Worm (Caenorhabditis elegans) whole organism, late embryonic: ENCODE data around the gene F23F12.13.

ENCODE experiments used
- C08G9.2 ChIP-seq: sonication (generic microtip); optimal IDR thresholded peaks from 2 replicates; lab custom pipeline; 2016; ENCODE audit warnings: mild to moderate bottlenecking, missing genetic modification characterization, moderate library complexity, missing compliant biosample characterization
- C38D4.7 ChIP-seq: fragments of 200-800 bp; sonication (Bioruptor generic); optimal IDR thresholded peaks from 2 replicates; lab custom pipeline; 2018; ENCODE audit warnings: mild to moderate bottlenecking, missing genetic modification characterization, moderate library complexity, missing compliant biosample characterization
- F13H6.1 ChIP-seq: sonication (generic microtip); optimal IDR thresholded peaks from 2 replicates; lab custom pipeline; 2016; ENCODE audit warnings: missing genetic modification characterization, missing compliant biosample characterization
- K02D7.2 ChIP-seq: sonication (generic microtip); optimal IDR thresholded peaks from 2 replicates; lab custom pipeline; 2017; ENCODE audit warnings: mild to moderate bottlenecking, missing genetic modification characterization, missing compliant biosample characterization
- K09A11.1 ChIP-seq: sonication (generic microtip); optimal IDR thresholded peaks from 2 replicates; lab custom pipeline; 2017; ENCODE audit warnings: antibody characterized with exemption, mild to moderate bottlenecking, missing genetic modification characterization, missing compliant biosample characterization; ENCODE audit not compliant: insufficient read depth
- Y22D7AL.16 ChIP-seq: sonication (generic microtip); optimal IDR thresholded peaks from 2 replicates; lab custom pipeline; 2016; ENCODE audit warnings: missing genetic modification characterization, missing compliant biosample characterization
- ama-1 ChIP-seq: fragments of 150-350 bp; optimal IDR thresholded peaks from 2 replicates; lab custom pipeline; 2014
- ceh-18 ChIP-seq: sonication (generic microtip); optimal IDR thresholded peaks from 2 replicates; lab custom pipeline; 2016; ENCODE audit warnings: missing genetic modification characterization, missing compliant biosample characterization
- ceh-2 ChIP-seq: sonication (generic microtip); optimal IDR thresholded peaks from 2 replicates; lab custom pipeline; 2016; ENCODE audit warnings: missing genotype, missing genetic modification characterization, missing compliant biosample characterization
- ceh-22 ChIP-seq: sonication (generic microtip); optimal IDR thresholded peaks from 2 replicates; lab custom pipeline; 2017; ENCODE audit warnings: missing biosample characterization, missing genetic modification characterization
- ceh-30 ChIP-seq: fragments of 150-350 bp; optimal IDR thresholded peaks from 2 replicates; lab custom pipeline; 2014; ENCODE audit warnings: missing biosample characterization, missing genetic modification characterization
- ceh-31 ChIP-seq: sonication (generic microtip); optimal IDR thresholded peaks from 2 replicates; lab custom pipeline; 2016; ENCODE audit warnings: missing genetic modification characterization, missing compliant biosample characterization
- ceh-34 ChIP-seq: sonication (generic microtip); optimal IDR thresholded peaks from 2 replicates; lab custom pipeline; 2016; ENCODE audit warnings: mild to moderate bottlenecking, missing genetic modification characterization, missing compliant biosample characterization
- ceh-45 ChIP-seq: fragments of 200-800 bp; sonication (Bioruptor generic); IDR thresholded peaks from 2 replicates; pipeline ENCODE4 v1.3.6; 2022; ENCODE audit warnings: missing genetic modification reagents, missing genetic modification characterization, missing compliant biosample characterization
- ceh-48 ChIP-seq: sonication (generic microtip); optimal IDR thresholded peaks from 2 replicates; lab custom pipeline; 2016; ENCODE audit warnings: missing genetic modification characterization, inconsistent platforms, missing compliant biosample characterization
- ceh-6 ChIP-seq: fragments of 200-800 bp; sonication (Bioruptor generic); optimal IDR thresholded peaks from 2 replicates; lab custom pipeline; 2018; ENCODE audit warnings: mild to moderate bottlenecking, missing genetic modification characterization, missing compliant biosample characterization
- dmd-4 ChIP-seq: sonication (generic microtip); optimal IDR thresholded peaks from 2 replicates; lab custom pipeline; 2016; ENCODE audit warnings: borderline replicate concordance, missing genetic modification characterization, missing compliant biosample characterization
- elt-2 ChIP-seq: sonication (generic microtip); optimal IDR thresholded peaks from 2 replicates; lab custom pipeline; 2016; ENCODE audit warnings: missing genetic modification reagents, missing genetic modification characterization, missing compliant biosample characterization
- eyg-1 ChIP-seq: sonication (generic microtip); optimal IDR thresholded peaks from 2 replicates; lab custom pipeline; 2016; ENCODE audit warnings: missing genotype, missing genetic modification characterization, missing compliant biosample characterization
- fkh-10 ChIP-seq: fragments of 150-350 bp; optimal IDR thresholded peaks from 2 replicates; lab custom pipeline; 2014; ENCODE audit warnings: missing biosample characterization, missing genetic modification reagents, missing genetic modification characterization
- hlh-13 ChIP-seq: fragments of 200-800 bp; sonication (Bioruptor generic); optimal IDR thresholded peaks from 2 replicates; lab custom pipeline; 2018; ENCODE audit warnings: mild to moderate bottlenecking, missing genetic modification characterization, missing compliant biosample characterization
- hlh-15 ChIP-seq: sonication (generic microtip); optimal IDR thresholded peaks from 2 replicates; lab custom pipeline; 2016; ENCODE audit warnings: missing genetic modification characterization, missing compliant biosample characterization
- hlh-30 ChIP-seq: sonication (generic microtip); optimal IDR thresholded peaks from 2 replicates; lab custom pipeline; 2017; ENCODE audit warnings: antibody characterized with exemption, missing genetic modification characterization, missing compliant biosample characterization; ENCODE audit not compliant: insufficient read depth
- hlh-6 ChIP-seq: sonication (generic microtip); optimal IDR thresholded peaks from 2 replicates; lab custom pipeline; 2016; ENCODE audit warnings: missing genotype, missing genetic modification characterization, missing compliant biosample characterization
- hlh-8 ChIP-seq: sonication (generic microtip); optimal IDR thresholded peaks from 2 replicates; lab custom pipeline; 2016; ENCODE audit warnings: missing genotype, missing genetic modification characterization, missing compliant biosample characterization
- lim-6 ChIP-seq: sonication (generic microtip); optimal IDR thresholded peaks from 2 replicates; lab custom pipeline; 2016; ENCODE audit warnings: missing genetic modification characterization, missing compliant biosample characterization
- lin-11 ChIP-seq: fragments of 200-800 bp; sonication (Bioruptor generic); optimal IDR thresholded peaks from 2 replicates; lab custom pipeline; 2018; ENCODE audit warnings: mild to moderate bottlenecking, missing genetic modification characterization, missing compliant biosample characterization
- madf-2 ChIP-seq: sonication (generic microtip); optimal IDR thresholded peaks from 2 replicates; lab custom pipeline; 2017; ENCODE audit warnings: missing genetic modification characterization, missing compliant biosample characterization
- mec-3 ChIP-seq: sonication (generic microtip); optimal IDR thresholded peaks from 2 replicates; lab custom pipeline; 2016; ENCODE audit warnings: borderline replicate concordance, missing genetic modification characterization, missing compliant biosample characterization
- nfya-1 ChIP-seq: sonication (generic microtip); optimal IDR thresholded peaks from 2 replicates; lab custom pipeline; 2017; ENCODE audit warnings: missing genetic modification characterization, mild to moderate bottlenecking, missing compliant biosample characterization, antibody characterized with exemption, moderate library complexity
- nhr-11 ChIP-seq: fragments of 150-350 bp; optimal IDR thresholded peaks from 2 replicates; lab custom pipeline; 2014; ENCODE audit warnings: missing biosample characterization, missing genetic modification characterization
- nhr-232 ChIP-seq: sonication (generic microtip); optimal IDR thresholded peaks from 2 replicates; lab custom pipeline; 2016; ENCODE audit warnings: missing genetic modification characterization, missing compliant biosample characterization
- odd-2 ChIP-seq: sonication (generic microtip); optimal IDR thresholded peaks from 2 replicates; lab custom pipeline; 2017; ENCODE audit warnings: antibody characterized with exemption, mild to moderate bottlenecking, missing genetic modification characterization, missing compliant biosample characterization
- pag-3 ChIP-seq: sonication (generic microtip); optimal IDR thresholded peaks from 2 replicates; lab custom pipeline; 2016; ENCODE audit warnings: missing compliant biosample characterization, missing genetic modification characterization, borderline replicate concordance
- pat-9 ChIP-seq: fragments of 200-800 bp; sonication (Bioruptor generic); optimal IDR thresholded peaks from 2 replicates; lab custom pipeline; 2018; ENCODE audit warnings: mild to moderate bottlenecking, missing genetic modification characterization, moderate library complexity, missing compliant biosample characterization
- pax-1 ChIP-seq: fragments of 150-350 bp; optimal IDR thresholded peaks from 2 replicates; lab custom pipeline; 2014; ENCODE audit warnings: missing biosample characterization, missing genetic modification characterization
- pha-2 ChIP-seq: sonication (generic microtip); optimal IDR thresholded peaks from 2 replicates; lab custom pipeline; 2017; ENCODE audit warnings: mild to moderate bottlenecking, missing genetic modification characterization, missing compliant biosample characterization
- pha-4 ChIP-seq: fragments of 150-350 bp; optimal IDR thresholded peaks from 2 replicates; lab custom pipeline; 2018; ENCODE audit warnings: missing biosample characterization, missing genetic modification reagents, missing genetic modification characterization
- pqm-1 ChIP-seq: sonication (generic microtip); optimal IDR thresholded peaks from 2 replicates; lab custom pipeline; 2016; ENCODE audit warnings: missing genetic modification characterization, missing compliant biosample characterization
- pros-1 ChIP-seq: fragments of 150-350 bp; optimal IDR thresholded peaks from 2 replicates; lab custom pipeline; 2014; ENCODE audit warnings: missing biosample characterization, missing genetic modification reagents, missing genetic modification characterization
- ref-2 ChIP-seq: sonication (generic microtip); optimal IDR thresholded peaks from 2 replicates; lab custom pipeline; 2016; ENCODE audit warnings: missing genetic modification characterization, missing compliant biosample characterization
- sdc-2 ChIP-seq: sonication (generic microtip); optimal IDR thresholded peaks from 2 replicates; lab custom pipeline; 2016; ENCODE audit warnings: missing genotype, missing genetic modification characterization, missing compliant biosample characterization
- sox-4 ChIP-seq: sonication (generic microtip); optimal IDR thresholded peaks from 2 replicates; lab custom pipeline; 2017; ENCODE audit warnings: mild to moderate bottlenecking, missing genetic modification characterization, inconsistent platforms, missing compliant biosample characterization
- syd-9 ChIP-seq: sonication (generic microtip); optimal IDR thresholded peaks from 2 replicates; lab custom pipeline; 2016; ENCODE audit warnings: mild to moderate bottlenecking, missing genetic modification characterization, moderate library complexity, missing compliant biosample characterization
- tbx-2 ChIP-seq: sonication (generic microtip); optimal IDR thresholded peaks from 2 replicates; lab custom pipeline; 2016; ENCODE audit warnings: missing genetic modification characterization, missing compliant biosample characterization
- unc-3 ChIP-seq, 2 experiments: fragments of 200-800 bp in 1 of 2; sonication (Bioruptor generic) in 1 of 2; sonication (generic microtip) in 1 of 2; conservative IDR thresholded peaks in 1 of 2; optimal IDR thresholded peaks in 1 of 2; 2 replicates each; pipeline versions ENCODE4 v1.3.6 to Lab custom; 2016 to 2022; ENCODE audit warnings: missing compliant biosample characterization in 2 of 2, missing genetic modification characterization in 2 of 2, missing genetic modification reagents in 1 of 2
- unc-86 ChIP-seq: sonication (generic microtip); optimal IDR thresholded peaks from 2 replicates; lab custom pipeline; 2016; ENCODE audit warnings: missing genetic modification characterization, missing compliant biosample characterization
- zip-5 ChIP-seq: sonication (generic microtip); optimal IDR thresholded peaks from 2 replicates; lab custom pipeline; 2016; ENCODE audit warnings: missing genetic modification characterization, missing compliant biosample characterization
- ztf-16 ChIP-seq: sonication (generic microtip); optimal IDR thresholded peaks from 2 replicates; lab custom pipeline; 2017; ENCODE audit warnings: missing genetic modification characterization, missing compliant biosample characterization

The F23F12.13 gene

ce11 chrIII:6532647-6533046 lies 37.2 kb downstream of the F23F12.13 start, which contains the start of gene srxa-5:
Gene srxa-5, plus strand, starts transcription at chrIII:6532947.
- TF ChIP-seq ztf-16 (tag; lab: Kevin White, UChicago) (no peak), tbx-2 (tag; lab: Kevin White, UChicago) (no peak), pag-3 (tag; lab: Kevin White, UChicago) (no peak), sdc-2 (tag; lab: Kevin White, UChicago) (no peak), hlh-8 (tag; lab: Kevin White, UChicago) (no peak), lim-6 (tag; lab: Kevin White, UChicago) (no peak), ref-2 (tag; lab: Kevin White, UChicago) (no peak), ceh-2 (no peak), pqm-1 (tag; lab: Kevin White, UChicago) (no peak), ceh-45 (GFP tag; lab: Robert Waterston, UW) (no peak), eyg-1 (tag; lab: Kevin White, UChicago) (no peak), madf-2 (tag; lab: Kevin White, UChicago) (no peak)

DNA sequence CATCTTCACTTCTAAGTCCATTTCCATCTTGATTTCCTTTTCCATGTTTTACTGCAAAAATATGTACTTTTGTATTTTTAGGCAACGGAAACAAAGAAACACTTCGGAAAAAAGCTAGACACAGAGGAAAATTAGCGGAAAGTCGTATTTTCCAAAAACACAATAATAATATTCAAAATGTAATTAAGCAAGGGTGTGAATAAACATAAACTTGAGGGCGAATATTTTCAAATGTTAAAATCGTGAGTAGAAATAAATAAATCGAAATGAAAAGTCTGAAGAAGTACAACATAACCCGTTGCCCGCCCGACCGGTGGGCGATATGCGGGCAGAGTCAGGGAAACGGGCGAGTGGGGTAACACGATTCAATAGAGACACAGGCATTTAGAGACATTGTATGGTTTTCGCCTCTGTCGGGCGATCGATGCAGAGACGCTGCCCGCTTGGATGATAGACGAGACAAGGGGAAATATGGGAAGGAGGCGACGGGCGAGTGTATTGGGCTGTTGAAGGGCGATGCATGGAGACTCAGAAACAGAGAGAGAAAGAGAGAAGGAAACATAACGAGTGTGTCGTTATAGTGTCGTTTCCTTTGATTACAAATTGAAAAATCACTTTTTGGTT lies 41.6 kb downstream of the F23F12.13 start, which contains the start of gene C09E7.4:
C09E7.4 (minus strand) TSS at position 51 of the 624 bp plus-strand sequence.
- peak; percentile 18 for TF ChIP-seq pros-1 (tag; lab: Kevin White, UChicago)
- peak; percentile 36 for TF ChIP-seq mec-3 (tag; lab: Kevin White, UChicago)
- TF ChIP-seq nhr-11 (tag; lab: Kevin White, UChicago) = no peak
- TF ChIP-seq ama-1 (lab: Kevin White, UChicago) = no peak
- no peak for TF ChIP-seq unc-3 (GFP tag; conservative IDR thresholded peaks at IDR 0.05; lab: Robert Waterston, UW)
- TF ChIP-seq unc-3 (tag; optimal IDR thresholded peaks at IDR 0.05; lab: Kevin White, UChicago) = no peak
- TF ChIP-seq hlh-13 (GFP tag; lab: Kevin White, UChicago) = no peak
- TF ChIP-seq pha-4 (tag; lab: Kevin White, UChicago) = no peak
- no peak for TF ChIP-seq pha-2
- no peak for TF ChIP-seq unc-86 (tag; lab: Kevin White, UChicago)
- TF ChIP-seq hlh-8 (tag; lab: Kevin White, UChicago) = peak; percentile 37
- TF ChIP-seq ceh-22 (tag; lab: Kevin White, UChicago) = no peak
- peak; percentile 68 for TF ChIP-seq ceh-34 (tag; lab: Kevin White, UChicago)
- TF ChIP-seq lin-11 = no peak
- TF ChIP-seq Y22D7AL.16 (tag; lab: Kevin White, UChicago) = no peak
- TF ChIP-seq lim-6 (tag; lab: Kevin White, UChicago) = no peak
- TF ChIP-seq ceh-30 (tag; lab: Kevin White, UChicago) = no peak
- TF ChIP-seq ceh-2 = peak; percentile 64
- no peak for TF ChIP-seq ceh-6 (GFP tag; lab: Kevin White, UChicago)
- TF ChIP-seq ceh-48 (tag; lab: Kevin White, UChicago) = peak; percentile 76
- TF ChIP-seq elt-2 (tag; lab: Kevin White, UChicago) = peak; percentile 29
- peak; percentile 55 for TF ChIP-seq syd-9 (tag; lab: Kevin White, UChicago)
- TF ChIP-seq fkh-10 (GFP tag; lab: Kevin White, UChicago) = no peak
- peak; percentile 51 for TF ChIP-seq C08G9.2 (tag; lab: Kevin White, UChicago)
- no peak for TF ChIP-seq K09A11.1 (tag; lab: Kevin White, UChicago)
- TF ChIP-seq nfya-1 (tag; lab: Kevin White, UChicago) = peak; percentile 71
- TF ChIP-seq eyg-1 (tag; lab: Kevin White, UChicago) = no peak
- peak; percentile 29 for TF ChIP-seq sox-4 (tag; lab: Kevin White, UChicago)
- TF ChIP-seq C38D4.7 (GFP tag; lab: Kevin White, UChicago) = no peak
- no peak for TF ChIP-seq nhr-232 (tag; lab: Kevin White, UChicago)
- TF ChIP-seq odd-2 (tag; lab: Kevin White, UChicago) = no peak
- peak; percentile 30 for TF ChIP-seq dmd-4 (tag; lab: Kevin White, UChicago)
- peak; percentile 84 for TF ChIP-seq ceh-31 (tag; lab: Kevin White, UChicago)
- TF ChIP-seq pax-1 (tag; lab: Kevin White, UChicago) = no peak
- no peak for TF ChIP-seq zip-5
- no peak for TF ChIP-seq hlh-30
- TF ChIP-seq K02D7.2 (tag; lab: Kevin White, UChicago) = no peak
- TF ChIP-seq ceh-18 (tag; lab: Kevin White, UChicago) = no peak
- TF ChIP-seq F13H6.1 (tag; lab: Kevin White, UChicago) = peak; percentile 8
- peak; percentile 72 for TF ChIP-seq hlh-6
- peak; percentile 84 for TF ChIP-seq tbx-2 (tag; lab: Kevin White, UChicago)
- TF ChIP-seq pat-9 (tag; lab: Kevin White, UChicago) = no peak
- TF ChIP-seq hlh-15 (tag; lab: Kevin White, UChicago) = no peak
